Fruit fly (Drosophila melanogaster): Measurements from ENCODE around the gene awd.

The awd gene

DNA sequence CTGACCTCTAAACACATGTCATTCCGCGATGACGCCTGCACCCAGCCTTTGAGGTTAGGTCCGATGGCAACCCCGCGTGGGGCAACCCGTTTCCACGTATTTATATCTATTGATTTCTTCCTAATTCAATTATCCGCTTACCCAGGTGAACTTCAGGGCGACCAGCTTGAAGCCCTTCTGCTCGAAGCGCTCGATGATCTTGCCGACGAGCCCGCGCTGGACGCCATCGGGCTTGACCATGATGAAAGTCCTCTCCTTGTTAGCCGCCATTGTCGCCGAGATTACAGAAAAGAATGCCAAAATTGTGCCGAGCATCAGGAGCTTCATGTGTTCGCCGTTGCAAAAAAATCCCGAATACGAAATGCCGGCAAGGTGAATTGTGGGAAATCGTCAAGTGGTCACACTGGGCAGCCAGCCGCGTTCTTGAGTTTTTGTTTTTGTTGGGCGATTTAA lies at the start of gene awd:
TSS of gene awd (minus strand) at position 449 of the 453 bp plus-strand sequence.
- peak; percentile 58 for TF ChIP-seq CG14711 (tag; optimal IDR thresholded peaks at IDR 0.05)
- TF ChIP-seq CG7101 (tag; optimal IDR thresholded peaks at IDR 0.05), result peak; percentile 56
- no peak for TF ChIP-seq kay (GFP tag; ENCODE audit: borderline replicate concordance)
- TF ChIP-seq Crg-1 (GFP tag; optimal IDR thresholded peaks at IDR 0.05), result peak; percentile 65
- no peak for TF ChIP-seq cnc (optimal IDR thresholded peaks at IDR 0.05)
- peak; percentile 45 for TF ChIP-seq tj (GFP tag; optimal IDR thresholded peaks at IDR 0.05)
- TF ChIP-seq CG5204 (GFP tag; optimal IDR thresholded peaks at IDR 0.05), result no peak
- peak; percentile 47 for TF ChIP-seq CG33017 (tag; optimal IDR thresholded peaks at IDR 0.05)
- TF ChIP-seq Hr96 (GFP tag; optimal IDR thresholded peaks at IDR 0.05), result peak; percentile 61
- peak; percentile 5 for TF ChIP-seq pad (GFP tag; optimal IDR thresholded peaks at IDR 0.05)
- TF ChIP-seq ovo (GFP tag; optimal IDR thresholded peaks at IDR 0.05), result peak; percentile 23
- TF ChIP-seq CG1620 (GFP tag; optimal IDR thresholded peaks at IDR 0.05), result no peak
- peak; percentile 30 for TF ChIP-seq Clk (GFP tag; optimal IDR thresholded peaks at IDR 0.05)
- peak; percentile 95 for TF ChIP-seq Mnt (GFP tag; optimal IDR thresholded peaks at IDR 0.05)
- peak; percentile 27 for TF ChIP-seq CG12768 (GFP tag; optimal IDR thresholded peaks at IDR 0.05)
- no peak for TF ChIP-seq toe (GFP tag; optimal IDR thresholded peaks at IDR 0.05)
- TF ChIP-seq cic (GFP tag; optimal IDR thresholded peaks at IDR 0.05), result peak; percentile 54
- peak; percentile 54 for TF ChIP-seq bab1 (GFP tag; optimal IDR thresholded peaks at IDR 0.05)
- no peak for TF ChIP-seq CG7045 (GFP tag; optimal IDR thresholded peaks at IDR 0.05)
- TF ChIP-seq CG11617 (GFP tag; optimal IDR thresholded peaks at IDR 0.05), result peak; percentile 43

DNA sequence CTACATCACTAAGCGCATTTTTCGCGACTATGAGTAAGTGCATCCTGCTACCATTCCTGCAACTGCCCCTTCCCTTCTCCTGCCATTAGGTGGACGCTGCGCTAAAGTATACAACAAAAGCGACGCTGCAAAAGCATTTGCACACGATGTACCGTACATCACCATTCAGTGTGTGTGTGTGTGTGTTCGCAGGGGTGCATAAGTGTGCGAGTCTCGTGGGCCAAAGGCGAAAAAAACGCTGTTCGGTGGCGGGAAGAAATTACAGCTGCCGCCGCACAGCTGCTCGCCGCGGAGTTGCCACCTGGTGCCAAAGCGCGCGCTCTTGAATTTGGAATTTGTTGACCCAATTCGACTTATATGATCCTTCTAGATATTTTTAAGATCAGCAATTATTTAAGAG lies 48.6 kb upstream of the awd start:
- no peak for TF ChIP-seq CG5204 (GFP tag; optimal IDR thresholded peaks at IDR 0.05)
- TF ChIP-seq Mnt (GFP tag; optimal IDR thresholded peaks at IDR 0.05), result peak; percentile 94
- TF ChIP-seq cic (GFP tag; optimal IDR thresholded peaks at IDR 0.05), result peak; percentile 43
- TF ChIP-seq kay (GFP tag; ENCODE audit: borderline replicate concordance), result no peak
- peak; percentile 12 for TF ChIP-seq ovo (GFP tag; optimal IDR thresholded peaks at IDR 0.05)
- peak; percentile 66 for TF ChIP-seq bab1 (GFP tag; optimal IDR thresholded peaks at IDR 0.05)

DNA sequence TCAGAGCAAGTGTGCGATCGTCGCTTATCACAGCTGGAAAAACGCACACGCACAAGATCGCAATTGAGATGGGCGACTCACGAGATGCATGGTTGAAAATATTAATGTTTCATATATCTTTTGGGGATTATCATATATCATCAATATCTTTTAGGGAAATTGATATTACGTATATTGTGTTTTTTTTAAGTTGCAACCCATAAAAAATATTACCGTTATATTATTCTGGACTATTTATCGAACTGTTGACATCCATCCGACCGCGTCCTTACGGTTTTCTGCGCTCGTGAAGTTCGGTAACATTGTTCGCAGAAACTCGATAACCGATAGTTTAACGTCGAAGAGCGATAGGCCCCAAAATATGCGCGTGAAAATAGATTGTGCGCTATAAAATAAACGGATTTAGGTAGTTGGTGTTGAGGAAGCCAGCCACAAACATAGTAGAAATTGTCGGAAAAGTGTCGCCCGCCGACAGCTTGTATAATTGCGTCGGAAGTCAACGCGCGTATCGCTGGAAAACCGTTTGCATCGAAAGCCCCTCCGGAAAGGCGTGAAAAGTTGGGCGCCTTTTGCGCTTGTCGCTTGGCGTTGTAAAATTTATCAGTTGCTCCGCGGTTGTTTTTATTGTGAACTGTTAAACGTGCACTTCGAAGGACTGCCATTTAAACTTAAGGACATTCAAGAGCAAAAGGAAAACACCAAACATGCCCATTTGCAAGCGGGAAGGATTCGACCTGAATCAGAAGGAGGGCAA lies 48.0 kb upstream of the awd start, which contains the start of the genes Mccc1 and Acf:
TSS of gene Mccc1 (minus strand) at position 244 of the 754 bp plus-strand sequence.
TSS of gene Acf (plus strand) at position 318 of the 754 bp plus-strand sequence.
- TF ChIP-seq tj (GFP tag; optimal IDR thresholded peaks at IDR 0.05) (peak; percentile 35), toe (GFP tag; optimal IDR thresholded peaks at IDR 0.05) (no peak), pad (GFP tag; optimal IDR thresholded peaks at IDR 0.05) (no peak), Mnt (GFP tag; optimal IDR thresholded peaks at IDR 0.05) (peak; percentile 76), CG14711 (tag; optimal IDR thresholded peaks at IDR 0.05) (peak; percentile 73), Clk (GFP tag; optimal IDR thresholded peaks at IDR 0.05) (no peak), Hr96 (GFP tag; optimal IDR thresholded peaks at IDR 0.05) (no peak), kay (GFP tag; ENCODE audit: borderline replicate concordance) (no peak), cnc (optimal IDR thresholded peaks at IDR 0.05) (no peak), CG7101 (tag; optimal IDR thresholded peaks at IDR 0.05) (peak; percentile 34), CG12768 (GFP tag; optimal IDR thresholded peaks at IDR 0.05) (no peak), ovo (GFP tag; optimal IDR thresholded peaks at IDR 0.05) (peak; percentile 89), CG7045 (GFP tag; optimal IDR thresholded peaks at IDR 0.05) (no peak), CG5204 (GFP tag; optimal IDR thresholded peaks at IDR 0.05) (peak; percentile 33), cic (GFP tag; optimal IDR thresholded peaks at IDR 0.05) (no peak), bab1 (GFP tag; optimal IDR thresholded peaks at IDR 0.05) (peak; percentile 59), CG1620 (GFP tag; optimal IDR thresholded peaks at IDR 0.05) (peak; percentile 32), CG33017 (tag; optimal IDR thresholded peaks at IDR 0.05) (no peak), CG11617 (GFP tag; optimal IDR thresholded peaks at IDR 0.05) (peak; percentile 25), Crg-1 (GFP tag; optimal IDR thresholded peaks at IDR 0.05) (peak; percentile 69)

DNA sequence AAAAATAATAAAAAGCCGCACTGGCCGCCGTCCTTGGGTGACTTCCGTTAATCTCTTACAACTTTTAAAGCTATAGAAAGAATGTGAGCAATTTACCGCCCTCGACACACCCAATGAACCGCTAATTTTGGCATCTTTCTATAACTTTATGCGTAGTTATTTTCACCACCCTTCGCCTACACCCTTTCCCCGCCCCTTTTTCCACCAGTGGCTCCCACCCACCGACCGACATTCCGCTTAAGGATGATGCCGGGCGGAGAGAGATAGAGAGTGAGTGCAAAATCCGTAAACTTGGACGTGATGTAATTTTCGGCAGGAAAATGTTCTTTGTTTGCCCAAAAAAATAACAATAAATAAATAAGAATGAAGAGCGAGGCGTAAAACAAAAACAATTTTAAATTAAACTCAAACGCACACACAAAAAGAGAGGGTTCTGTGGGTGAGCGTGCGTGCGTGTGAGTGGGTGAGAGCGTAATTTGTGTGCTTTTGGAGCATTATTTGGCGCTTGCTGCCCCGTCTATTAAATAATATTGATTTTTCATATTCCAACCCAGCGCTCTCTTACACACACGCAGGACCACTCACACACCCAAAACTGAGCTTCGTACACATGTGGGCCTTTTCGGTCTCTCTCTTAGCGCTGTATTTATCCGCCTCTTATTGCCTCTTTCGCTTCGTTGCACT lies 31.7 kb upstream of the awd start:
- peak; percentile 8 for TF ChIP-seq kay (GFP tag; ENCODE audit: borderline replicate concordance)
- peak; percentile 39 for TF ChIP-seq cic (GFP tag; optimal IDR thresholded peaks at IDR 0.05)
- no peak for TF ChIP-seq CG7101 (tag; optimal IDR thresholded peaks at IDR 0.05)
- TF ChIP-seq CG12768 (GFP tag; optimal IDR thresholded peaks at IDR 0.05), result no peak
- TF ChIP-seq pad (GFP tag; optimal IDR thresholded peaks at IDR 0.05), result no peak
- TF ChIP-seq CG33017 (tag; optimal IDR thresholded peaks at IDR 0.05), result no peak
- TF ChIP-seq Mnt (GFP tag; optimal IDR thresholded peaks at IDR 0.05), result peak; percentile 53

DNA sequence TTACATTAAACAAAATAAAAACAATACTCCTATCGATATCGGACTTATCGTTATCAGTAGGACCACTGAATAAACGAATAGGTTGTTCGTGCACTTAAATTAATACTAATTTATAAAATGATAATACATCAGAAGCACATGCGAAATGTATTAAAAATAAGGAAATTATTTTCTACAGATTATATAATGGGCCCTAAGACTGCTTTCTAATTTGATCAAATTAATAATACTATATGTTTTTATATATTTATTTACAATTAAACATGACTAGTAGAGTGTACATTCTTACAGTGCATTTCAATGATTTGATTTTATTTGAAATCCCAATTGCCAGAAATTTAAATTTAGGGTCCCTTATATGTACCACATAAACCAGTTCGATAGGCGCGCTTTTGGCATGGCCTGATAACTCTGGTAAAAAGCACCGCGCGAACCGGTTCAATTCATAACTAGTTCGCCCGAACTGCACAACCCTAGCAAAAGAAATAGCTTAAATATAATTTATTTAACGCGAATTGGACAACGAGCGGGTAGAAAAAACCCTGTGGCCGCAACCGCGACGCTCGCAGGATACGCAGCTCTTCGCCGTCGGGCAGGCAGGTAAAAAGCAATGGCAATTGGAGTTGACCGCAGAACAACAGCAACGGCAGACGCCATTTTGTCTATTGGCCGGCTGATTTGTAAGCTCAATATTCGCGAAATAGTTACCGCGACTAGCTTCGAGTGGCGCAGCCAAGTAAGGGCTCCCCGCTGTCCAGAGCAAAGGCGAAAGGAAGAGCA lies 30.9 kb upstream of the awd start, which contains the start of the genes CG2126 and faf:
TSS of gene CG2126 (minus strand) at position 70 of the 780 bp plus-strand sequence.
TSS of gene faf (plus strand) at position 438 of the 780 bp plus-strand sequence.
- no peak for TF ChIP-seq Hr96 (GFP tag; optimal IDR thresholded peaks at IDR 0.05)
- peak; percentile 83 for TF ChIP-seq CG11617 (GFP tag; optimal IDR thresholded peaks at IDR 0.05)
- TF ChIP-seq Clk (GFP tag; optimal IDR thresholded peaks at IDR 0.05), result peak; percentile 54
- TF ChIP-seq toe (GFP tag; optimal IDR thresholded peaks at IDR 0.05), result no peak
- TF ChIP-seq CG5204 (GFP tag; optimal IDR thresholded peaks at IDR 0.05), result no peak
- TF ChIP-seq cnc (optimal IDR thresholded peaks at IDR 0.05), result no peak
- TF ChIP-seq Crg-1 (GFP tag; optimal IDR thresholded peaks at IDR 0.05), result peak; percentile 66
- peak; percentile 77 for TF ChIP-seq bab1 (GFP tag; optimal IDR thresholded peaks at IDR 0.05)
- TF ChIP-seq kay (GFP tag; ENCODE audit: borderline replicate concordance), result no peak
- peak; percentile 48 for TF ChIP-seq ovo (GFP tag; optimal IDR thresholded peaks at IDR 0.05)
- TF ChIP-seq CG1620 (GFP tag; optimal IDR thresholded peaks at IDR 0.05), result peak; percentile 72
- TF ChIP-seq cic (GFP tag; optimal IDR thresholded peaks at IDR 0.05), result peak; percentile 29
- peak; percentile 64 for TF ChIP-seq CG12768 (GFP tag; optimal IDR thresholded peaks at IDR 0.05)
- peak; percentile 60 for TF ChIP-seq Mnt (GFP tag; optimal IDR thresholded peaks at IDR 0.05)
- TF ChIP-seq pad (GFP tag; optimal IDR thresholded peaks at IDR 0.05), result peak; percentile 50
- peak; percentile 76 for TF ChIP-seq CG33017 (tag; optimal IDR thresholded peaks at IDR 0.05)
- peak; percentile 99 for TF ChIP-seq CG14711 (tag; optimal IDR thresholded peaks at IDR 0.05)
- TF ChIP-seq CG7045 (GFP tag; optimal IDR thresholded peaks at IDR 0.05), result peak; percentile 76
- peak; percentile 83 for TF ChIP-seq CG7101 (tag; optimal IDR thresholded peaks at IDR 0.05)
- TF ChIP-seq tj (GFP tag; optimal IDR thresholded peaks at IDR 0.05), result peak; percentile 47

Measured in whole organism, adult.